Fruit fly (Drosophila melanogaster): ENCODE measurements around the gene vsg.

- TF ChIP-seq CG8478 (optimal IDR thresholded peaks at IDR 0.05) (no peak), psq (optimal IDR thresholded peaks at IDR 0.05) (no peak)
Observed at dm6 chr3L:9726707-9727106, 12.6 kb downstream of the vsg start, which contains the start of gene Naa60.
